Worm (Caenorhabditis elegans) whole organism, L2 larva: ENCODE results near the gene spin-3.

ENCODE experiments used
- C34F6.9 ChIP-seq: fragments of 150-350 bp; optimal IDR thresholded peaks from 2 replicates; lab custom pipeline; 2014; ENCODE audit warnings: missing biosample characterization, missing genetic modification characterization
- F13H6.1 ChIP-seq: sonication (generic microtip); optimal IDR thresholded peaks from 2 replicates; lab custom pipeline; 2016; ENCODE audit warnings: missing genetic modification characterization, missing compliant biosample characterization
- R02D3.7 ChIP-seq: fragments of 150-350 bp; optimal IDR thresholded peaks from 2 replicates; lab custom pipeline; 2014; ENCODE audit warnings: missing biosample characterization, missing genetic modification characterization
- Y55F3AM.14 ChIP-seq: fragments of 200-800 bp; sonication (Bioruptor generic); optimal IDR thresholded peaks from 2 replicates; lab custom pipeline; 2018; ENCODE audit warnings: mild to moderate bottlenecking, missing genetic modification characterization, missing compliant biosample characterization
- ZK546.5 ChIP-seq: sonication (generic microtip); optimal IDR thresholded peaks from 2 replicates; lab custom pipeline; 2017; ENCODE audit warnings: missing biosample characterization, missing genetic modification characterization
- alr-1 ChIP-seq: fragments of 150-350 bp; optimal IDR thresholded peaks from 2 replicates; lab custom pipeline; 2014; ENCODE audit warnings: missing biosample characterization, missing genetic modification characterization
- aly-2 ChIP-seq: fragments of 150-350 bp; optimal IDR thresholded peaks from 2 replicates; lab custom pipeline; 2014; ENCODE audit warnings: missing biosample characterization, missing genetic modification characterization
- ama-1 ChIP-seq: fragments of 150-350 bp; optimal IDR thresholded peaks from 2 replicates; lab custom pipeline; 2018; ENCODE audit warnings: inconsistent platforms
- blmp-1 ChIP-seq: sonication (generic microtip); optimal IDR thresholded peaks from 2 replicates; lab custom pipeline; 2017; ENCODE audit warnings: missing genetic modification characterization, mild to moderate bottlenecking, missing compliant biosample characterization, antibody characterized with exemption, moderate library complexity; ENCODE audit not compliant: insufficient read depth
- ceh-16 ChIP-seq: fragments of 150-350 bp; optimal IDR thresholded peaks from 2 replicates; lab custom pipeline; 2014; ENCODE audit warnings: missing biosample characterization, missing genetic modification characterization
- ceh-82 ChIP-seq: fragments of 150-350 bp; optimal IDR thresholded peaks from 2 replicates; lab custom pipeline; 2014; ENCODE audit warnings: missing biosample characterization, missing genetic modification characterization
- crh-2 ChIP-seq: sonication (generic microtip); optimal IDR thresholded peaks from 2 replicates; lab custom pipeline; 2017; ENCODE audit warnings: missing biosample characterization, missing genetic modification characterization
- dmd-4 ChIP-seq: sonication (generic microtip); optimal IDR thresholded peaks from 2 replicates; lab custom pipeline; 2017; ENCODE audit warnings: missing biosample characterization, missing genetic modification characterization
- egl-27 ChIP-seq: sonication (generic microtip); optimal IDR thresholded peaks from 3 replicates; lab custom pipeline; 2017; ENCODE audit warnings: missing biosample characterization, missing genetic modification reagents, missing genetic modification characterization
- elt-1 ChIP-seq: fragments of 150-350 bp; optimal IDR thresholded peaks from 2 replicates; lab custom pipeline; 2014; ENCODE audit warnings: missing biosample characterization, missing genetic modification characterization
- elt-3 ChIP-seq: sonication (generic microtip); optimal IDR thresholded peaks from 2 replicates; lab custom pipeline; 2017; ENCODE audit warnings: missing biosample characterization, missing genetic modification characterization
- fos-1 ChIP-seq: fragments of 150-350 bp; optimal IDR thresholded peaks from 2 replicates; lab custom pipeline; 2014; ENCODE audit warnings: missing biosample characterization, missing genetic modification characterization
- gmeb-1 ChIP-seq: fragments of 150-350 bp; optimal IDR thresholded peaks from 2 replicates; lab custom pipeline; 2014; ENCODE audit warnings: missing biosample characterization, missing genetic modification characterization
- lin-39 ChIP-seq: fragments of 150-350 bp; optimal IDR thresholded peaks from 2 replicates; lab custom pipeline; 2014; ENCODE audit warnings: missing biosample characterization, missing genetic modification reagents, missing genetic modification characterization
- lsy-2 ChIP-seq, 2 experiments: fragments of 150-350 bp in 1 of 2; sonication (generic microtip) in 1 of 2; optimal IDR thresholded peaks; 2 replicates each; lab custom pipeline; 2014 to 2017; ENCODE audit warnings: missing biosample characterization in 2 of 2, missing genetic modification characterization in 2 of 2
- mab-5 ChIP-seq: fragments of 150-350 bp; optimal IDR thresholded peaks from 2 replicates; lab custom pipeline; 2014; ENCODE audit warnings: missing biosample characterization, missing genetic modification characterization
- mbf-1 ChIP-seq: sonication (generic microtip); optimal IDR thresholded peaks from 2 replicates; lab custom pipeline; 2017; ENCODE audit warnings: missing biosample characterization, missing genetic modification characterization
- mdl-1 ChIP-seq, 2 experiments: fragments of 150-350 bp in 1 of 2; sonication (generic microtip) in 1 of 2; optimal IDR thresholded peaks; 2 replicates each; lab custom pipeline; 2017; ENCODE audit warnings: missing biosample characterization in 2 of 2, missing genetic modification characterization in 2 of 2
- nhr-10 ChIP-seq: sonication (generic microtip); optimal IDR thresholded peaks from 2 replicates; lab custom pipeline; 2017; ENCODE audit warnings: missing biosample characterization, missing genetic modification characterization
- nhr-11 ChIP-seq: fragments of 150-350 bp; optimal IDR thresholded peaks from 2 replicates; lab custom pipeline; 2014; ENCODE audit warnings: missing biosample characterization, missing genetic modification characterization
- nhr-12 ChIP-seq: fragments of 150-350 bp; optimal IDR thresholded peaks from 2 replicates; lab custom pipeline; 2014; ENCODE audit warnings: missing biosample characterization, missing genetic modification characterization
- nhr-129 ChIP-seq: fragments of 150-350 bp; optimal IDR thresholded peaks from 2 replicates; lab custom pipeline; 2014; ENCODE audit warnings: missing biosample characterization, missing genetic modification characterization
- nhr-21 ChIP-seq: fragments of 150-350 bp; optimal IDR thresholded peaks from 2 replicates; lab custom pipeline; 2014; ENCODE audit warnings: missing biosample characterization, missing genetic modification characterization
- nhr-23 ChIP-seq: fragments of 150-350 bp; optimal IDR thresholded peaks from 2 replicates; lab custom pipeline; 2014; ENCODE audit warnings: missing biosample characterization, missing genetic modification reagents, missing genetic modification characterization
- nhr-237 ChIP-seq: fragments of 150-350 bp; optimal IDR thresholded peaks from 2 replicates; lab custom pipeline; 2014; ENCODE audit warnings: missing biosample characterization, missing genetic modification characterization
- nhr-25 ChIP-seq: fragments of 150-350 bp; sonication (generic microtip); optimal IDR thresholded peaks from 3 replicates; lab custom pipeline; 2014; ENCODE audit warnings: missing biosample characterization, missing genetic modification characterization
- nhr-6 ChIP-seq: fragments of 150-350 bp; optimal IDR thresholded peaks from 2 replicates; lab custom pipeline; 2014; ENCODE audit warnings: missing biosample characterization, missing genetic modification characterization
- nhr-77 ChIP-seq: fragments of 150-350 bp; optimal IDR thresholded peaks from 2 replicates; lab custom pipeline; 2014; ENCODE audit warnings: missing biosample characterization, missing genetic modification characterization
- peb-1 ChIP-seq: fragments of 150-350 bp; optimal IDR thresholded peaks from 2 replicates; lab custom pipeline; 2014; ENCODE audit warnings: missing biosample characterization, missing genetic modification characterization
- sem-4 ChIP-seq: fragments of 150-350 bp; optimal IDR thresholded peaks from 2 replicates; lab custom pipeline; 2014; ENCODE audit warnings: missing biosample characterization, missing genetic modification reagents, missing genetic modification characterization
- skn-1 ChIP-seq: sonication (generic microtip); optimal IDR thresholded peaks from 2 replicates; lab custom pipeline; 2017; ENCODE audit warnings: missing biosample characterization, missing genetic modification characterization
- sma-3 ChIP-seq: sonication (generic microtip); optimal IDR thresholded peaks from 2 replicates; lab custom pipeline; 2016; ENCODE audit warnings: missing genetic modification reagents, missing genetic modification characterization, missing compliant biosample characterization
- sma-9 ChIP-seq, 2 experiments: fragments of 150-350 bp in 1 of 2; sonication (generic microtip) in 1 of 2; optimal IDR thresholded peaks; 2 replicates each; lab custom pipeline; 2014 to 2016; ENCODE audit warnings: missing genetic modification characterization in 2 of 2, mild to moderate bottlenecking in 1 of 2, missing biosample characterization in 1 of 2, missing compliant biosample characterization in 1 of 2, missing genetic modification reagents in 1 of 2, moderate library complexity in 1 of 2
- snpc-4 ChIP-seq: fragments of 150-350 bp; optimal IDR thresholded peaks from 2 replicates; lab custom pipeline; 2014; ENCODE audit warnings: missing biosample characterization, missing genetic modification characterization
- unc-39 ChIP-seq: fragments of 150-350 bp; optimal IDR thresholded peaks from 2 replicates; lab custom pipeline; 2014; ENCODE audit warnings: missing biosample characterization, missing genetic modification characterization
- unc-55 ChIP-seq: fragments of 150-350 bp; sonication (generic microtip); optimal IDR thresholded peaks from 3 replicates; lab custom pipeline; 2014; ENCODE audit warnings: missing biosample characterization, missing genetic modification reagents, missing genetic modification characterization
- unc-62 ChIP-seq: fragments of 150-350 bp; optimal IDR thresholded peaks from 2 replicates; lab custom pipeline; 2014; ENCODE audit warnings: missing biosample characterization, missing genetic modification reagents, missing genetic modification characterization
- zag-1 ChIP-seq: fragments of 150-350 bp; optimal IDR thresholded peaks from 2 replicates; lab custom pipeline; 2014; ENCODE audit warnings: missing biosample characterization, missing genetic modification characterization
- ztf-1 ChIP-seq: fragments of 200-800 bp; sonication (Bioruptor generic); conservative IDR thresholded peaks from 2 replicates; pipeline ENCODE4 v1.3.6; 2022; ENCODE audit warnings: missing genetic modification characterization, missing compliant biosample characterization
- ztf-11 ChIP-seq: sonication (generic microtip); optimal IDR thresholded peaks from 2 replicates; lab custom pipeline; 2017; ENCODE audit warnings: missing biosample characterization, missing genetic modification characterization
- ztf-4 ChIP-seq: fragments of 150-350 bp; optimal IDR thresholded peaks from 2 replicates; lab custom pipeline; 2014; ENCODE audit warnings: missing biosample characterization, missing genetic modification characterization

spin-3 gene

ce11 chrX:13164301-13164700 lies 34.3 kb downstream of the spin-3 start:
- no peak for TF ChIP-seq R02D3.7 (tag; lab: Kevin White, UChicago)
- peak; percentile 17 for TF ChIP-seq ceh-16 (tag; lab: Kevin White, UChicago)
- no peak for TF ChIP-seq blmp-1
- no peak for TF ChIP-seq nhr-6 (tag; lab: Kevin White, UChicago)
- peak; percentile 8 for TF ChIP-seq sem-4 (tag; lab: Kevin White, UChicago)
- TF ChIP-seq unc-55 (GFP tag; lab: Kevin White, UChicago): no peak
- TF ChIP-seq lsy-2 (tag; optimal IDR thresholded peaks at IDR 0.05; lab: Kevin White, UChicago): no peak
- peak; percentile 49 for TF ChIP-seq nhr-129 (tag; lab: Kevin White, UChicago)
- TF ChIP-seq nhr-11 (tag; lab: Kevin White, UChicago): no peak
- TF ChIP-seq nhr-77: no peak
- TF ChIP-seq nhr-10 (tag; lab: Kevin White, UChicago): no peak
- TF ChIP-seq crh-2 (tag; lab: Kevin White, UChicago): no peak
- TF ChIP-seq nhr-12: no peak
- TF ChIP-seq mdl-1 (tag; optimal IDR thresholded peaks at IDR 0.05; lab: Kevin White, UChicago): no peak
- no peak for TF ChIP-seq mab-5 (tag; lab: Kevin White, UChicago)
- no peak for TF ChIP-seq ama-1 (lab: Kevin White, UChicago)
- TF ChIP-seq skn-1: no peak
- no peak for TF ChIP-seq egl-27
- peak; percentile 40 for TF ChIP-seq nhr-21 (tag; lab: Kevin White, UChicago)
- TF ChIP-seq nhr-25 (tag; lab: Kevin White, UChicago): peak; percentile 43
- TF ChIP-seq nhr-237 (tag; lab: Kevin White, UChicago): no peak
- TF ChIP-seq snpc-4 (tag; lab: Kevin White, UChicago): no peak
- TF ChIP-seq ZK546.5 (tag; lab: Kevin White, UChicago): no peak
- TF ChIP-seq fos-1 (tag; lab: Kevin White, UChicago): no peak
- TF ChIP-seq sma-9 (GFP tag; optimal IDR thresholded peaks at IDR 0.05; lab: Kevin White, UChicago): peak; percentile 10
- no peak for TF ChIP-seq sma-9 (tag; optimal IDR thresholded peaks at IDR 0.05; lab: Kevin White, UChicago)
- TF ChIP-seq ztf-11 (tag; lab: Kevin White, UChicago): no peak
- TF ChIP-seq elt-1 (tag; lab: Kevin White, UChicago): no peak
- no peak for TF ChIP-seq gmeb-1 (tag; lab: Kevin White, UChicago)
- no peak for TF ChIP-seq mbf-1 (tag; lab: Kevin White, UChicago)
- no peak for TF ChIP-seq zag-1 (tag; lab: Kevin White, UChicago)
- no peak for TF ChIP-seq sma-3
- no peak for TF ChIP-seq elt-3 (tag; lab: Kevin White, UChicago)
- TF ChIP-seq dmd-4 (tag; lab: Kevin White, UChicago): no peak
- no peak for TF ChIP-seq alr-1
- TF ChIP-seq unc-39 (tag; lab: Kevin White, UChicago): no peak

ce11 chrX:13165686-13166085 lies 35.6 kb downstream of the spin-3 start:
- TF ChIP-seq ceh-82 (tag; lab: Kevin White, UChicago): no peak
- TF ChIP-seq fos-1 (tag; lab: Kevin White, UChicago): peak; percentile 96
- TF ChIP-seq lin-39: no peak
- TF ChIP-seq crh-2 (tag; lab: Kevin White, UChicago): peak; percentile 67
- TF ChIP-seq egl-27: peak; percentile 75
- no peak for TF ChIP-seq dmd-4 (tag; lab: Kevin White, UChicago)
- TF ChIP-seq unc-55 (GFP tag; lab: Kevin White, UChicago): no peak
- no peak for TF ChIP-seq ama-1 (lab: Kevin White, UChicago)
- TF ChIP-seq sma-9 (GFP tag; optimal IDR thresholded peaks at IDR 0.05; lab: Kevin White, UChicago): peak; percentile 84
- TF ChIP-seq sma-9 (tag; optimal IDR thresholded peaks at IDR 0.05; lab: Kevin White, UChicago): no peak
- no peak for TF ChIP-seq ztf-1
- no peak for TF ChIP-seq C34F6.9
- no peak for TF ChIP-seq nhr-25 (tag; lab: Kevin White, UChicago)
- no peak for TF ChIP-seq skn-1
- no peak for TF ChIP-seq elt-3 (tag; lab: Kevin White, UChicago)
- no peak for TF ChIP-seq nhr-10 (tag; lab: Kevin White, UChicago)
- TF ChIP-seq zag-1 (tag; lab: Kevin White, UChicago): no peak
- TF ChIP-seq mab-5 (tag; lab: Kevin White, UChicago): no peak
- TF ChIP-seq F13H6.1 (tag; lab: Kevin White, UChicago): peak; percentile 64
- no peak for TF ChIP-seq aly-2 (tag; lab: Kevin White, UChicago)
- TF ChIP-seq nhr-237 (tag; lab: Kevin White, UChicago): no peak
- TF ChIP-seq unc-39 (tag; lab: Kevin White, UChicago): no peak
- peak; percentile 14 for TF ChIP-seq nhr-77
- no peak for TF ChIP-seq ztf-4 (tag; lab: Kevin White, UChicago)
- no peak for TF ChIP-seq nhr-12
- peak; percentile 47 for TF ChIP-seq blmp-1
- no peak for TF ChIP-seq mbf-1 (tag; lab: Kevin White, UChicago)
- TF ChIP-seq Y55F3AM.14 (GFP tag; lab: Kevin White, UChicago): no peak
- peak; percentile 56 for TF ChIP-seq nhr-21 (tag; lab: Kevin White, UChicago)
- no peak for TF ChIP-seq nhr-23 (tag; lab: Kevin White, UChicago)
- TF ChIP-seq elt-1 (tag; lab: Kevin White, UChicago): no peak
- TF ChIP-seq nhr-6 (tag; lab: Kevin White, UChicago): no peak
- peak in 1 of 2 experiments; percentile 28 for TF ChIP-seq mdl-1 (tag; optimal IDR thresholded peaks at IDR 0.05; lab: Kevin White, UChicago)
- no peak for TF ChIP-seq alr-1
- TF ChIP-seq ztf-11 (tag; lab: Kevin White, UChicago): no peak
- peak; percentile 55 for TF ChIP-seq sma-3
- no peak for TF ChIP-seq unc-62 (GFP tag; lab: Kevin White, UChicago)
- no peak for TF ChIP-seq peb-1 (tag; lab: Kevin White, UChicago)
- TF ChIP-seq ceh-16 (tag; lab: Kevin White, UChicago): no peak
- TF ChIP-seq lsy-2 (tag; optimal IDR thresholded peaks at IDR 0.05; lab: Kevin White, UChicago): peak in 1 of 2 experiments; percentile 32
- no peak for TF ChIP-seq nhr-11 (tag; lab: Kevin White, UChicago)
- no peak for TF ChIP-seq R02D3.7 (tag; lab: Kevin White, UChicago)
- TF ChIP-seq gmeb-1 (tag; lab: Kevin White, UChicago): peak; percentile 63
- no peak for TF ChIP-seq ZK546.5 (tag; lab: Kevin White, UChicago)
- TF ChIP-seq sem-4 (tag; lab: Kevin White, UChicago): no peak
